Worm (Caenorhabditis elegans) whole organism, L2 larva: ENCODE measurements around the gene lin-7.

Experiments
- C34F6.9 ChIP-seq: fragments of 150-350 bp; optimal IDR thresholded peaks from 2 replicates; lab custom pipeline; 2014; ENCODE audit warnings: missing biosample characterization, missing genetic modification characterization
- F13H6.1 ChIP-seq: sonication (generic microtip); optimal IDR thresholded peaks from 2 replicates; lab custom pipeline; 2016; ENCODE audit warnings: missing genetic modification characterization, missing compliant biosample characterization
- Y55F3AM.14 ChIP-seq: fragments of 200-800 bp; sonication (Bioruptor generic); optimal IDR thresholded peaks from 2 replicates; lab custom pipeline; 2018; ENCODE audit warnings: mild to moderate bottlenecking, missing genetic modification characterization, missing compliant biosample characterization
- ZK546.5 ChIP-seq: sonication (generic microtip); optimal IDR thresholded peaks from 2 replicates; lab custom pipeline; 2017; ENCODE audit warnings: missing biosample characterization, missing genetic modification characterization
- alr-1 ChIP-seq: fragments of 150-350 bp; optimal IDR thresholded peaks from 2 replicates; lab custom pipeline; 2014; ENCODE audit warnings: missing biosample characterization, missing genetic modification characterization
- aly-2 ChIP-seq: fragments of 150-350 bp; optimal IDR thresholded peaks from 2 replicates; lab custom pipeline; 2014; ENCODE audit warnings: missing biosample characterization, missing genetic modification characterization
- blmp-1 ChIP-seq: sonication (generic microtip); optimal IDR thresholded peaks from 2 replicates; lab custom pipeline; 2017; ENCODE audit warnings: missing genetic modification characterization, mild to moderate bottlenecking, missing compliant biosample characterization, antibody characterized with exemption, moderate library complexity; ENCODE audit not compliant: insufficient read depth
- ceh-16 ChIP-seq: fragments of 150-350 bp; optimal IDR thresholded peaks from 2 replicates; lab custom pipeline; 2014; ENCODE audit warnings: missing biosample characterization, missing genetic modification characterization
- crh-2 ChIP-seq: sonication (generic microtip); optimal IDR thresholded peaks from 2 replicates; lab custom pipeline; 2017; ENCODE audit warnings: missing biosample characterization, missing genetic modification characterization
- dmd-4 ChIP-seq: sonication (generic microtip); optimal IDR thresholded peaks from 2 replicates; lab custom pipeline; 2017; ENCODE audit warnings: missing biosample characterization, missing genetic modification characterization
- egl-27 ChIP-seq: sonication (generic microtip); optimal IDR thresholded peaks from 3 replicates; lab custom pipeline; 2017; ENCODE audit warnings: missing biosample characterization, missing genetic modification reagents, missing genetic modification characterization
- elt-1 ChIP-seq: fragments of 150-350 bp; optimal IDR thresholded peaks from 2 replicates; lab custom pipeline; 2014; ENCODE audit warnings: missing biosample characterization, missing genetic modification characterization
- fos-1 ChIP-seq: fragments of 150-350 bp; optimal IDR thresholded peaks from 2 replicates; lab custom pipeline; 2014; ENCODE audit warnings: missing biosample characterization, missing genetic modification characterization
- lin-11 ChIP-seq: fragments of 150-350 bp; sonication (generic microtip); optimal IDR thresholded peaks from 2 replicates; lab custom pipeline; 2014; ENCODE audit warnings: missing biosample characterization, missing genetic modification characterization, inconsistent platforms, mixed read lengths
- lin-13 ChIP-seq: fragments of 150-350 bp; optimal IDR thresholded peaks from 2 replicates; lab custom pipeline; 2014; ENCODE audit warnings: missing biosample characterization, missing genetic modification reagents, missing genetic modification characterization
- lin-39 ChIP-seq: fragments of 150-350 bp; optimal IDR thresholded peaks from 2 replicates; lab custom pipeline; 2014; ENCODE audit warnings: missing biosample characterization, missing genetic modification reagents, missing genetic modification characterization
- mdl-1 ChIP-seq, 2 experiments: fragments of 150-350 bp in 1 of 2; sonication (generic microtip) in 1 of 2; optimal IDR thresholded peaks; 2 replicates each; lab custom pipeline; 2017; ENCODE audit warnings: missing biosample characterization in 2 of 2, missing genetic modification characterization in 2 of 2
- nhr-10 ChIP-seq: sonication (generic microtip); optimal IDR thresholded peaks from 2 replicates; lab custom pipeline; 2017; ENCODE audit warnings: missing biosample characterization, missing genetic modification characterization
- nhr-11 ChIP-seq: fragments of 150-350 bp; optimal IDR thresholded peaks from 2 replicates; lab custom pipeline; 2014; ENCODE audit warnings: missing biosample characterization, missing genetic modification characterization
- nhr-129 ChIP-seq: fragments of 150-350 bp; optimal IDR thresholded peaks from 2 replicates; lab custom pipeline; 2014; ENCODE audit warnings: missing biosample characterization, missing genetic modification characterization
- nhr-21 ChIP-seq: fragments of 150-350 bp; optimal IDR thresholded peaks from 2 replicates; lab custom pipeline; 2014; ENCODE audit warnings: missing biosample characterization, missing genetic modification characterization
- nhr-23 ChIP-seq: fragments of 150-350 bp; optimal IDR thresholded peaks from 2 replicates; lab custom pipeline; 2014; ENCODE audit warnings: missing biosample characterization, missing genetic modification reagents, missing genetic modification characterization
- nhr-25 ChIP-seq: fragments of 150-350 bp; sonication (generic microtip); optimal IDR thresholded peaks from 3 replicates; lab custom pipeline; 2014; ENCODE audit warnings: missing biosample characterization, missing genetic modification characterization
- nhr-6 ChIP-seq: fragments of 150-350 bp; optimal IDR thresholded peaks from 2 replicates; lab custom pipeline; 2014; ENCODE audit warnings: missing biosample characterization, missing genetic modification characterization
- nhr-77 ChIP-seq: fragments of 150-350 bp; optimal IDR thresholded peaks from 2 replicates; lab custom pipeline; 2014; ENCODE audit warnings: missing biosample characterization, missing genetic modification characterization
- peb-1 ChIP-seq: fragments of 150-350 bp; optimal IDR thresholded peaks from 2 replicates; lab custom pipeline; 2014; ENCODE audit warnings: missing biosample characterization, missing genetic modification characterization
- skn-1 ChIP-seq: sonication (generic microtip); optimal IDR thresholded peaks from 2 replicates; lab custom pipeline; 2017; ENCODE audit warnings: missing biosample characterization, missing genetic modification characterization
- sma-3 ChIP-seq: sonication (generic microtip); optimal IDR thresholded peaks from 2 replicates; lab custom pipeline; 2016; ENCODE audit warnings: missing genetic modification reagents, missing genetic modification characterization, missing compliant biosample characterization
- sma-9 ChIP-seq, 2 experiments: fragments of 150-350 bp in 1 of 2; sonication (generic microtip) in 1 of 2; optimal IDR thresholded peaks; 2 replicates each; lab custom pipeline; 2014 to 2016; ENCODE audit warnings: missing genetic modification characterization in 2 of 2, mild to moderate bottlenecking in 1 of 2, missing biosample characterization in 1 of 2, missing compliant biosample characterization in 1 of 2, missing genetic modification reagents in 1 of 2, moderate library complexity in 1 of 2
- unc-55 ChIP-seq: fragments of 150-350 bp; sonication (generic microtip); optimal IDR thresholded peaks from 3 replicates; lab custom pipeline; 2014; ENCODE audit warnings: missing biosample characterization, missing genetic modification reagents, missing genetic modification characterization
- unc-62 ChIP-seq: fragments of 150-350 bp; optimal IDR thresholded peaks from 2 replicates; lab custom pipeline; 2014; ENCODE audit warnings: missing biosample characterization, missing genetic modification reagents, missing genetic modification characterization
- zag-1 ChIP-seq: fragments of 150-350 bp; optimal IDR thresholded peaks from 2 replicates; lab custom pipeline; 2014; ENCODE audit warnings: missing biosample characterization, missing genetic modification characterization
- ztf-11 ChIP-seq: sonication (generic microtip); optimal IDR thresholded peaks from 2 replicates; lab custom pipeline; 2017; ENCODE audit warnings: missing biosample characterization, missing genetic modification characterization
- ztf-4 ChIP-seq: fragments of 150-350 bp; optimal IDR thresholded peaks from 2 replicates; lab custom pipeline; 2014; ENCODE audit warnings: missing biosample characterization, missing genetic modification characterization

Gene lin-7

DNA sequence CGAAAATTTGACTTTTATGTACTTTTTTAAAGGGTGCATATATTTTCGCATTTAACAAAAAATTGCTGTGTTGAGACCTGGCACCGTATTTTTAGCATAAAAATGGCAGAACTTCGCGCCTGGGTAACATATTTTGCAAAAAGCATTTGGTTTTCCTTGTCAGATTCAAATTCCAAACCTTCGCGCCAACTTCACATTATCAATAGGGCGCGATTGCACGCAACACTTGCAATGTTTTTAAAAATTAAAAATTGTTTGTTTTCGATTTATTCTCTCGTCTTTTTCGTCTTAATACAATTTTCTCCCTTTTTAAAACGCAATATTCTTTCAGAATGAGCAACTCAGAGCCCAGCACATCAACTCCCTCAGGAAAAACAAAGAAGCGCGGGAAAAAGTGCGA, 34.4 kb upstream of the lin-7 start, which contains the start of gene mes-2 (continued):
- TF ChIP-seq peb-1 (tag; lab: Kevin White, UChicago) (no peak), ztf-4 (tag; lab: Kevin White, UChicago) (peak; percentile 27), nhr-10 (tag; lab: Kevin White, UChicago) (peak; percentile 57), skn-1 (tag; lab: Kevin White, UChicago) (no peak), unc-62 (no peak), ztf-11 (tag; lab: Kevin White, UChicago) (no peak), fos-1 (tag; lab: Kevin White, UChicago) (peak; percentile 16), nhr-129 (peak; percentile 74), Y55F3AM.14 (no peak)

DNA sequence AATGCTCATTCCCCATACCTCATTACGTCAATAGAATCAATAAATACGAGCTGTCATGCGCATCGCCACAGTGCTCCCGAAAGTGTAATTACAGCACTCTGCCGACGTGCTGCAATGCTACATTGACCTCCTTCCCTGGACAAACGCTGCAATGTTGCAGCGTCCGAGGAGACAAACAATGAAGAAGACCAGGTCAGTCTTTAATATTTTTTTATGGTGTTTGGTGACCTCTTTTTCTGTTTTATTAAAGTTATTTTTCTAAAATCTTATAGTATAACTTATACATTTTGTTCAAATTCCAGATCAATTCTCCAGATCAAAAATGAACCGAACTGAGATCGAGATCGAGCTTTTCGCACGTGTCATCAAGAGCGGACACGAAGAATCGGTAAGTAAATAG, 32.2 kb upstream of the lin-7 start, which contains the start of gene sdz-26:
TSS of gene sdz-26 (plus strand) at position 301 of the 400 bp plus-strand sequence.
- TF ChIP-seq lin-11 (tag; lab: Kevin White, UChicago) (no peak), nhr-77 (tag; lab: Kevin White, UChicago) (no peak), zag-1 (tag; lab: Kevin White, UChicago) (no peak), sma-3 (GFP tag; lab: Kevin White, UChicago) (no peak), C34F6.9 (no peak), ztf-11 (tag; lab: Kevin White, UChicago) (no peak), mdl-1 (tag; optimal IDR thresholded peaks at IDR 0.05; lab: Kevin White, UChicago) (no peak), nhr-23 (tag; lab: Kevin White, UChicago) (no peak), aly-2 (tag; lab: Kevin White, UChicago) (no peak), F13H6.1 (tag; lab: Kevin White, UChicago) (no peak)
- TF ChIP-seq, all 48 proteins: peak for 0

DNA sequence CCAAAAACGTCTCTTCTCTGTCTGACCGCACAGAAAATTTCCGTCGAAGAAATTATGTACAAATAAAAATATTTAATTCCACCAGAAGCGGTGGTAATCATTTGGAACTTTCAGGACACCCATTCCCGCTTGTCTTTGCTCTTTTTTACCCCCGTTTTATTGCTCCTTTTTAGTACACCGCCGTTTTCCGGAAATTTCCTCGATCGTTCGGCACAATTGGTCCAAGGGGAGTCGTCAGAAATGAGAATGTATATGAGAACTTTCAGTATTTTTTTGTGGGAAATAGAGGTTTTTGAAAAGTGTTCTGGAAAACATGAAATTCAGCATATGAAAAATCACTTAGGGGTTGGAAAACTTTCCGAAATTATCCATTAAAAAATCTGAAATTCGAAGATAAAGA, 31.6 kb upstream of the lin-7 start:
- TF ChIP-seq egl-27 (tag; lab: Kevin White, UChicago) (no peak), lin-11 (tag; lab: Kevin White, UChicago) (no peak), F13H6.1 (tag; lab: Kevin White, UChicago) (no peak), zag-1 (tag; lab: Kevin White, UChicago) (no peak), lin-13 (GFP tag; lab: Kevin White, UChicago) (no peak), sma-3 (GFP tag; lab: Kevin White, UChicago) (no peak), dmd-4 (no peak), nhr-10 (tag; lab: Kevin White, UChicago) (no peak), alr-1 (tag; lab: Kevin White, UChicago) (no peak), unc-55 (GFP tag; lab: Kevin White, UChicago) (no peak), elt-1 (tag; lab: Kevin White, UChicago) (no peak), skn-1 (tag; lab: Kevin White, UChicago) (no peak), ceh-16 (no peak), blmp-1 (tag; lab: Kevin White, UChicago) (no peak)

DNA sequence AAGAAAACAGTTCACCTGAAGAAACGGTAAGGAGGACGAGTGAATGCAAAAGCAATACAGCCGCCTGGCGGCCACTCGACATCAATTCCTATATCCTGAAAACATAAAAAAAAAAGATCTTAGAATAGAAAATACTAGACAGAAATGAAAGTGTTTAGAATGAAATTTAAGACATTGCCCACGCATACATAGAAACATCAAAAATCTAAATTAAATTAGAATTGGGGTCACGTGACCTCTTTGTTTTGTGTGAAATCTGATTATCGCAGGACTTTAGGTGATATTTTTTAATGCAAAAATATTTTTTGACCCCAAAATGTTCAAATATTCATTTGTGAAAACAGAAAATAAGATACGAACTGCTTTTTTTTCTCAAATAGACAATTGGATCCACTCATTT, 28.6 kb upstream of the lin-7 start, which contains the start of gene acr-20:
TSS of gene acr-20 (minus strand) at position 101 of the 400 bp plus-strand sequence.
- TF ChIP-seq egl-27 (tag; lab: Kevin White, UChicago), result no peak
- TF ChIP-seq ZK546.5, result no peak
- no peak for TF ChIP-seq ceh-16
- no peak for TF ChIP-seq C34F6.9
- no peak for TF ChIP-seq lin-39 (tag; lab: Kevin White, UChicago)
- no peak for TF ChIP-seq sma-3 (GFP tag; lab: Kevin White, UChicago)
- TF ChIP-seq elt-1 (tag; lab: Kevin White, UChicago), result no peak
- TF ChIP-seq blmp-1 (tag; lab: Kevin White, UChicago), result no peak
- no peak for TF ChIP-seq Y55F3AM.14
- no peak for TF ChIP-seq mdl-1 (tag; optimal IDR thresholded peaks at IDR 0.05; lab: Kevin White, UChicago)
- no peak for TF ChIP-seq nhr-77 (tag; lab: Kevin White, UChicago)
- no peak for TF ChIP-seq nhr-11 (tag; lab: Kevin White, UChicago)
- TF ChIP-seq dmd-4, result no peak
- TF ChIP-seq zag-1 (tag; lab: Kevin White, UChicago), result no peak
- TF ChIP-seq alr-1 (tag; lab: Kevin White, UChicago), result no peak

DNA sequence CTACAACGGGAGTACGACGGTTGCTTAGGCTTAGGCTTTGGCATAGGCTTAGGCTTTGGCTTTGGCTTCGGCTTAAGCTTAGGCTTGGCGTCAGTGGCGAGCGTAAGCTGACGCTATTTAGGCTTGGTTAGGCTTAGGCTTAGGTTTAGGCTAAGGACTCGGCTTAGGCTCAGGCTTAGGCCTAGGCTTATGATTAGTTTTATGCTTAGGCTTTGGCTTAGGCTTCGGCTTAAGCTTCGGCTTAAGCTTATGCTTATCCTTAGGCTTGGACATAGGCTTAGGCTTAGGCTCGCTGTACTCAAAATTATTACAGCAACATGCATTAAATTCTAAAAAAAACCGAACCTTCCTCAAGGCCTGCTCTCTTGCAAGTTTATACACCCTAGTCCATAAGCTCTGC, 25.4 kb upstream of the lin-7 start:
- no peak for TF ChIP-seq nhr-6 (tag; lab: Kevin White, UChicago)
- TF ChIP-seq ZK546.5, result no peak
- TF ChIP-seq unc-62, result no peak
- no peak for TF ChIP-seq sma-3 (GFP tag; lab: Kevin White, UChicago)
- TF ChIP-seq nhr-10 (tag; lab: Kevin White, UChicago), result no peak
- TF ChIP-seq skn-1 (tag; lab: Kevin White, UChicago), result no peak
- TF ChIP-seq Y55F3AM.14, result no peak
- no peak for TF ChIP-seq lin-39 (tag; lab: Kevin White, UChicago)
- no peak for TF ChIP-seq sma-9 (GFP tag; optimal IDR thresholded peaks at IDR 0.05; lab: Kevin White, UChicago)
- no peak for TF ChIP-seq sma-9 (tag; optimal IDR thresholded peaks at IDR 0.05; lab: Kevin White, UChicago)
- no peak for TF ChIP-seq dmd-4
- TF ChIP-seq nhr-21 (tag; lab: Kevin White, UChicago), result no peak
- TF ChIP-seq crh-2, result no peak
- no peak for TF ChIP-seq nhr-25 (tag; lab: Kevin White, UChicago)
